Fruit fly (Drosophila melanogaster) S2 (cell line): ENCODE measurements around the gene Sgs7.

Experiments used
- CG8478 ChIP-seq: fragments of >200 bp; optimal IDR thresholded peaks from 2 replicates; lab custom pipeline; 2018
- CTCF ChIP-seq, 2 experiments: fragments of >200 bp; optimal IDR thresholded peaks; 2 replicates each; lab custom pipeline; 2018

Sgs7 gene

dm6 chr3L:11491222-11491873, 18.3 kb upstream of the Sgs7 start:
- TF ChIP-seq CG8478 (no peak), CTCF (optimal IDR thresholded peaks at IDR 0.05; lab: Kevin White, UChicago) (no peak)

dm6 chr3L:11491874-11492268, 17.8 kb upstream of the Sgs7 start:
- TF ChIP-seq CTCF (optimal IDR thresholded peaks at IDR 0.05; lab: Kevin White, UChicago): no peak

- TF ChIP-seq CTCF (optimal IDR thresholded peaks at IDR 0.05; lab: Kevin White, UChicago): no peak
- TF ChIP-seq CG8478: no peak
These were observed 17.2 kb upstream of the Sgs7 start for dm6 chr3L:11492457-11492856.

DNA sequence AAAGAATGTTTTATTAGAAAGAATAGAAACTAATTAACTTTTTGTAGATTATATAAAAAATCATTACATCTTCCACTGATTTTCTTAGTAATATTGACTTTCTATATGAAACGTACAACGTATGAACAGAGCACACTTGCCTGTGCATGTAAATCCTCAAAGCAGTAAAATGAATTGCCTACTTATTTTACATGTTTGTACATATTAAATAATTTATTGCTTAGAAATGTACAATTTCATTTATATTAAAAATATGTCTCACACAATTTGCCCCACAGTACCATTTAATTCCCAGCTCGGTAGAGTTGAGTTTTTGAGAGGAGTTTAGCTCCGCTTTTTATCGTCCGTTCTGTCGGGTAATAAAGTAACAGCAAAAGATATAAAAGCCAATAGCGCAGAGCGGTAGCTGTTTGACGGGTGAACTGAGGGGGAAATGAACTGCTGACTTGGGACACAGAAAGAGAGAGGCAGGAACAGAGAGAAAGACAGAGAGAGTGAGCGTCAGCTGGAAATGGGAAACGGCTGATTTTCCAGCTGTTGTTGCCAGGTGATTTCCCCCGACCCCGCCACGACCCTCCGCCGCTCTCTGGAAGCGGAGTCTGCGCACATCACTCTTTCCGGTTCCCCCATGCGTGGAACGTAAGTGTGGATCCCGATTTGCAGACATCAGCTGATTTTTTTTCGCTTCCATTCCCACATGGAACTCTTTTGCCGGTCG, 16.4 kb upstream of the Sgs7 start:
- no peak for TF ChIP-seq CTCF (optimal IDR thresholded peaks at IDR 0.05; lab: Kevin White, UChicago)
- no peak for TF ChIP-seq CG8478

DNA sequence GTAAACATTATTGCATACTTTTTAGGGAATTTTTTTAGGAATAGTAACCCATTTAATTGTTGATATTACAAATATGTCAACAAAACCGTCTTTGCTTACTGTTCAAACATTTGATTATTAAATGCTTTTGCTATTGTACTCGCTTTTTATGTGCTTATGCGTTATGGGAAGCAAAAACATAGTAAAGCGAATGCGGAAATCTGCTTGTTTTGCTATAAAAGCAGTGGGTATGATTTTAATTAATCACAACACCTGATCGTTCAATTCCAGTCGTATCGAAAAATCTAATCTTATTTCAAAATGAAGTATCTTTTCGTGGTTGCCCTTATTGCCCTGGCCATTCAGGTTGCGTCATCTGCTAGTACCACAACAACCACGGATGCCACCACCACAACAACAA, 1.3 kb upstream of the Sgs7 start, which contains the start of gene CG33500:
TSS of gene CG33500 (plus strand) at position 301 of the 400 bp plus-strand sequence.
- TF ChIP-seq CTCF (optimal IDR thresholded peaks at IDR 0.05; lab: Kevin White, UChicago) (no peak), CG8478 (no peak)

DNA sequence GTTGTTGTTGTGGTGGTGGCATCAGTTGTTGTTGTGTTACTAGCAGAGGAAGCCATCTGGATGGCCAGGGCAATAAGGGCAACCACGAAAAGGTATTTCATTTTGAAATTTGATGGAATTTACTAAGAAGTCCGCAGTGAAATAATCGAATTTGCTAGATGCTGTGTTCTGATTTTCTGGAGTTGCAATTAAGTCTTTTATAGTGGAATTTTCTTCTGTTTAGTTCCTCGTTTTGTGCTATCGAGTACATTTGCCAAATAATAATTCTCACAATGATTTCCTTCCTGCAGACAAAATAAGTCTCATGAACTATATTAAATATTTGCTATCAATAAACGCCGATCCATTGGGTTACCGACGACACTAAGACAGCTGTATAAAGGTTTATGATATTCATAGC, 828 bp downstream of the Sgs7 start, which contains the start of gene CG33272:
TSS of gene CG33272 (minus strand) at position 101 of the 400 bp plus-strand sequence.
- TF ChIP-seq CG8478 (no peak), CTCF (optimal IDR thresholded peaks at IDR 0.05; lab: Kevin White, UChicago) (no peak)

dm6 chr3L:11511243-11511642, 1.6 kb downstream of the Sgs7 start:
- TF ChIP-seq CTCF (optimal IDR thresholded peaks at IDR 0.05; lab: Kevin White, UChicago) (peak; percentile 30 to 62), CG8478 (no peak)

DNA sequence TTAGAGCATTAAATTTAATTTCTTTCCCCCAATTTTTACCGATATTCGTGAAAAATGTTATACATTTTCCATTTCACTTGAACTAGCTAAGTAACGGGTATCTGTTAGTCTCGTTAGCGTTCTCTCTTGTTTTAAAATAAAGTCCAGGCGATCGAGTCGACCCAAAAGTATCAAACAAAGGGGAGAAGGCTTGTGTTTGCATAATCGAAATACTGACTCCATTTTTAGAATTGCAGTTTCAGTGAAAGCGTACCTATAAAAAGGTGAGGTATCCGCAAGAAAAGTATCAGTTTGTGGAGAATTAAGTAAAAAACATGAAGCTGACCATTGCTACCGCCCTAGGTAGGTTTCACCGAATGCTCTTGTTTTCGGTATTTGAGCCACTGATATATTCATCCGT, 2.3 kb downstream of the Sgs7 start, which contains the start of gene Sgs3:
TSS of gene Sgs3 (plus strand) at position 301 of the 400 bp plus-strand sequence.
- TF ChIP-seq CTCF (optimal IDR thresholded peaks at IDR 0.05; lab: Kevin White, UChicago) (no peak), CG8478 (no peak)

DNA sequence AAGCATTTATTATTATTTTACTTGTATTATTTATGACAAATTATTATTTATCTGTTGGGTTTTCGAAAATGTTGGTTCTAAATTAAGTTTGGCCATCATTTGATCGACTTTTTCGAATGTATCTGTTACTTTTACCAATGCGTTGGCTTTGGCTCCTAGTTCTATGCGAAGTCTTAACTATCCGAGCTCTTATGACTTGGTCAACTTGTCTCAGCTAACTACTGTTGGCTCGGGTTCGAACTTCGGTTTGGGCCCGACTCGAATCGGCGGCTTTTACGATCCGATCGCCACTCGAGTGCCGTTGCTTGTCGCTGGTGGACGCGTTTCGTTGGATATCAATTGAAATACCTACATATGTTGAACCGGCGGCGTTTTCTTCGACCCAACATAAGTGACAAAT, 3.7 kb downstream of the Sgs7 start, which contains the start of gene CG7512:
TSS of gene CG7512 (plus strand) at position 301 of the 400 bp plus-strand sequence.
- TF ChIP-seq CG8478 (no peak), CTCF (optimal IDR thresholded peaks at IDR 0.05; lab: Kevin White, UChicago) (no peak)

- TF ChIP-seq CTCF (optimal IDR thresholded peaks at IDR 0.05; lab: Kevin White, UChicago) (no peak), CG8478 (no peak)
These were observed 5.9 kb downstream of the Sgs7 start for dm6 chr3L:11515349-11516079.

- TF ChIP-seq CTCF (optimal IDR thresholded peaks at IDR 0.05; lab: Kevin White, UChicago) (no peak), CG8478 (no peak)
These were observed 6.6 kb downstream of the Sgs7 start for dm6 chr3L:11516229-11516628.

DNA sequence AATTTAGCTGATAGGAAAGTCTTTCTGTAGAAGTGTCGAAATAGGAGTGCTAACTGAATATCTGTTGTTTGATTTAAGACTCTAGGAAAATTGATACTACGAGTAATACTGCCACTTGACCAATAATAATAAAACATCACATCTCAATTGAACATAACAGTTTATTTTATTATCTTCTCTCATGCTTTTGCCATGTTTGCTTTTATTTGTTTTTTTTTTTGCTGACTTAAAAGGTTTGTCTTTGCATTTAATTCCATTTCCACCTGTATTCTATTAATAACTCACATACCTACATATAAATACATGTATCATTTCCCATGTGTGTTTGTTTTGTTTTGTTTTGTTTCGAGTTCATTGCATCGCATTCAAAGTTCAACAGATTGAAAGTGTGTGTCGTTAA, 13.0 kb downstream of the Sgs7 start, which contains the start of the genes CG11714 and Fuca:
TSS of gene CG11714 (minus strand) at position 101 of the 400 bp plus-strand sequence.
TSS of gene Fuca (minus strand) at position 101 of the 400 bp plus-strand sequence.
- TF ChIP-seq CTCF (optimal IDR thresholded peaks at IDR 0.05; lab: Kevin White, UChicago) (no peak), CG8478 (no peak)

DNA sequence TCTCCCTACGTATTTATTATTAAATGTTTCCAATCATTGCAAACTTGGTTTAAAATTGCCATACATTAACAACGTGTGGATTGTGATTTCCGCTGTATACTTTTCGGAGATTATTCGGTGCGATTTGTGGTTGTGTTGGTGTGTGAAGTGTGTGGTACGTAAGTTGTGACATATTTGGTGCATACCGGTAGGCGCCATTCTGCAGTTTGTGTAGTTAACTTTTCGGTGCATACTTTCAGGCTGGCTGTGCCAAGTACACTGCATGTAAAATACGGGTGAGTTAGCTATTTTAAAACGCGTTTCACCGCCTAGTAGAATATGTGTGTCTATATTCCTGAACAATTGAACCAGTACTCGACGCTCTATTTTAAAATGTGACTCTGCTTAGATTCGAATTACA, 13.6 kb downstream of the Sgs7 start:
- TF ChIP-seq CG8478: no peak
- TF ChIP-seq CTCF (optimal IDR thresholded peaks at IDR 0.05; lab: Kevin White, UChicago): peak; percentile 74 to 75

DNA sequence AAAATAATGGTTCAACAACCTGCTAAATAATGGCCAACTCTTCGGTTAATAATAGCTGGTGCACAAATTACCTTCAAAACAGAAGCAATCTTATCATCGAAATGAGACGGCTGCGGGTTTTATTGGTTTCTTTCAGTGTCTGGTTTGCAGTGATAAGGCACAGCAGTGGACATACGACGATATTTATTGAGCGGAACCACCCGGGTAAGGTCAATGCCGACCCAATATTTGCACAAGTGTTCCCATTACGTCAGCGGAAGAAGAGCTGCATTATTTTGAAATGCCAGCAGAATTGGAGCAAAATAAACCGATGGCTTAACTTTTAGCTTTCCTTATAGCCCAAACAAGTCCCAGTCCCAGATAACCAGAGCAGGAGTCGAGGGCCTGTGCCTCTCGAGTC, 16.1 kb downstream of the Sgs7 start:
- TF ChIP-seq CG8478: no peak

DNA sequence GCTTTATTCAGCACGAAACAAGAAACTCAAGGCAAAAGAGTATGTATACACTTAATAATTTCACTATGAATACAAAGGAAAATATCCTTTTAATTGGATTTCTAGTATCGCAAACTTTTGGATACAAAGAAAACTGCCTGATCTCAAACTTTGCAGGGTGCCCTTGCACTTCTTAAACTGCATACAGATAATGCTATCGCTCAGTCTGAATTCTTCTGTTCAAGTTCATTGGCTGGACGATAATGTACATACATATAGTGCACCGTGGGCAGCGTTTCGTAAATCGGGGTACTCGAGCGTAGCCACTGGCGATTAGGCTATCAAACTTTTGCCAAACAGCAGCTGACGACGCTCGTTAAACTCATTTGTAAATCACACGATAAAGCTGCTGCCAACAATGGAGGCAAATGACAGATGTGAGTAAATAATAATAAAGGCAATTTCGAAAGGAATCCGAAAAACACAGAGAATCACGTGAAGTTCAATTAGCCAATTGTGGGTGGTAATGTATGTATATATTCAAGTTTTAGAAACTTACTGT, 17.1 kb downstream of the Sgs7 start:
- no peak for TF ChIP-seq CG8478
- TF ChIP-seq CTCF (optimal IDR thresholded peaks at IDR 0.05; lab: Kevin White, UChicago): no peak
